Fruit fly (Drosophila melanogaster) whole organism, embryonic: Measurements from ENCODE around the gene CG13850.
A peak's percentile ranks its signal among the peaks of the same experiment; 100 is the strongest.

ENCODE experiments used
- CG10321 ChIP-seq: fragments of 200-800 bp; sonication (Bioruptor generic); IDR thresholded peaks from 2 replicates; pipeline ENCODE4 v1.3.6; 2022; ENCODE audit warnings: missing biosample characterization, missing genetic modification characterization
- CG10959 ChIP-seq: fragments of 200-800 bp; sonication (Bioruptor generic); IDR thresholded peaks from 2 replicates; pipeline ENCODE4 v1.3.6; 2022; ENCODE audit warnings: missing biosample characterization, missing genetic modification characterization
- CG11456 ChIP-seq: fragments of 200-800 bp; sonication (Bioruptor generic); IDR thresholded peaks from 3 replicates; pipeline ENCODE4 v1.3.6; 2022; ENCODE audit warnings: missing biosample characterization, missing genetic modification characterization
- CG2889 ChIP-seq: fragments of 200-800 bp; sonication (Bioruptor generic); IDR thresholded peaks from 3 replicates; pipeline ENCODE4 v1.3.6; 2022; ENCODE audit warnings: missing biosample characterization, missing genetic modification characterization
- CG30403 ChIP-seq: fragments of 200-800 bp; sonication (Bioruptor generic); optimal IDR thresholded peaks from 3 replicates; lab custom pipeline; 2016; ENCODE audit warnings: missing biosample characterization, missing genetic modification characterization
- CG8089 ChIP-seq: fragments of 200-800 bp; sonication (Bioruptor generic); optimal IDR thresholded peaks from 3 replicates; lab custom pipeline; 2016; ENCODE audit warnings: missing biosample characterization, missing genetic modification characterization
- Camta ChIP-seq: fragments of 200-800 bp; sonication (Bioruptor generic); optimal IDR thresholded peaks from 2 replicates; lab custom pipeline; 2016; ENCODE audit warnings: missing biosample characterization, missing genetic modification characterization
- Elba2 ChIP-seq: fragments of 200-800 bp; sonication (Bioruptor generic); optimal IDR thresholded peaks from 3 replicates; lab custom pipeline; 2016; ENCODE audit warnings: missing biosample characterization, missing genetic modification characterization
- Optix ChIP-seq: fragments of 200-800 bp; sonication (Bioruptor generic); IDR thresholded peaks from 3 replicates; pipeline ENCODE4 v1.3.6; 2022; ENCODE audit warnings: missing biosample characterization, missing genetic modification characterization
- Pdp1 ChIP-seq, 2 experiments: fragments of 200-800 bp; sonication (Bioruptor generic); optimal IDR thresholded peaks; 3 replicates each; lab custom pipeline; 2016; ENCODE audit warnings: missing biosample characterization in 2 of 2, missing genetic modification characterization in 2 of 2, mild to moderate bottlenecking in 1 of 2, moderate library complexity in 1 of 2
- lilli ChIP-seq: fragments of 200-800 bp; sonication (Bioruptor generic); optimal IDR thresholded peaks from 3 replicates; lab custom pipeline; 2016; ENCODE audit warnings: missing biosample characterization, missing genetic modification characterization
- nmo ChIP-seq: fragments of 200-800 bp; sonication (Bioruptor generic); optimal IDR thresholded peaks from 2 replicates; lab custom pipeline; 2018; ENCODE audit warnings: missing biosample characterization, mild to moderate bottlenecking, missing genetic modification characterization, moderate library complexity
- so ChIP-seq: fragments of 200-800 bp; sonication (Bioruptor generic); IDR thresholded peaks from 3 replicates; pipeline ENCODE4 v1.3.6; 2022; ENCODE audit warnings: missing biosample characterization, missing genetic modification characterization

DNA sequence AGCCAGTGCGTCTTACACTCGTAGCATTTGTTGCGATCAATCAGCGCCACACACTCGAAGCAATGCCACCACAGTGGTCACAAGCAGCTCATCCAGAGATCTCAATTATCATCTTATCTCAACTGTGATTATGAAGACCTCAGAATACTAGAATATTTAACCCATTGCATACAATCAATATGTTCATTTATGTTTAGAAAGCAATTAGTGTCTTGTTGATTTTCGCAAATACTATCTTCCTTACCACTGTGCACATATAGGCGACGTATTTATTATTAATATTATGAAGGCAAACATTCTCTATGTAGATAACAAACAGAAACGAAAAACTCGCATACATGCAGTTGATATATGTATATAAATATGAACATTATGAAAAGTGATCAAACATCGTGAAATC lies 51.9 kb downstream of the CG13850 start:
- 0 out of 3 replicates have a peak, but pooled peaks have one; percentile 35 for TF ChIP-seq CG11456 (GFP tag; lab: Robert Waterston, UW)
- TF ChIP-seq Elba2 (GFP tag; lab: Kevin White, UChicago), result no peak
- TF ChIP-seq CG30403 (GFP tag; lab: Kevin White, UChicago), result peak; percentile 39
- peak; percentile 55 for TF ChIP-seq nmo (GFP tag; lab: Kevin White, UChicago)
- peak in 1 of 2 experiments; percentile 57 for TF ChIP-seq Pdp1 (GFP tag; optimal IDR thresholded peaks at IDR 0.05; lab: Kevin White, UChicago)
- TF ChIP-seq lilli, result peak; percentile 52
- TF ChIP-seq CG10321 (GFP tag; lab: Robert Waterston, UW), result no peak
- peak; percentile 60; the same call in 1 of the 3 replicates for TF ChIP-seq Optix (GFP tag; lab: Robert Waterston, UW)
- TF ChIP-seq CG2889 (GFP tag; lab: Robert Waterston, UW), result peak; percentile 49; the same call in 1 of the 3 replicates
- TF ChIP-seq CG10959 (GFP tag; lab: Robert Waterston, UW), result peak; percentile 66
- peak; percentile 58; the same call in 1 of the 3 replicates for TF ChIP-seq so (GFP tag; lab: Robert Waterston, UW)
- TF ChIP-seq Camta (GFP tag; lab: Kevin White, UChicago), result peak; percentile 38
- TF ChIP-seq CG8089 (GFP tag; lab: Kevin White, UChicago), result peak; percentile 59
